Fruit fly (Drosophila melanogaster) whole organism, embryonic: ENCODE data around the gene CG3184.

Experiments
- CG1024 ChIP-seq: fragments of 200-800 bp; sonication (Bioruptor generic); IDR thresholded peaks from 2 replicates; pipeline ENCODE4 v1.3.6; 2022; ENCODE audit warnings: missing biosample characterization, missing genetic modification characterization
- CG11085 ChIP-seq: fragments of 200-800 bp; sonication (Bioruptor generic); IDR thresholded peaks from 2 replicates; pipeline ENCODE4 v1.3.6; 2022; ENCODE audit warnings: missing biosample characterization, missing genetic modification characterization
- CG12659 ChIP-seq: fragments of 200-800 bp; sonication (Bioruptor generic); optimal IDR thresholded peaks from 3 replicates; lab custom pipeline; 2017; ENCODE audit warnings: mild to moderate bottlenecking, missing biosample characterization, missing genetic modification reagents, missing genetic modification characterization
- CG13123 ChIP-seq: fragments of 200-800 bp; sonication (Bioruptor generic); optimal IDR thresholded peaks from 2 replicates; lab custom pipeline; 2016; ENCODE audit warnings: missing biosample characterization, missing genetic modification characterization
- CG14014 ChIP-seq: fragments of 200-800 bp; sonication (Bioruptor generic); IDR thresholded peaks from 2 replicates; pipeline ENCODE4 v1.3.6; 2022; ENCODE audit warnings: missing biosample characterization, missing genetic modification characterization
- CG16815 ChIP-seq: fragments of 200-800 bp; sonication (Bioruptor generic); optimal IDR thresholded peaks from 3 replicates; lab custom pipeline; 2017; ENCODE audit warnings: missing biosample characterization, mild to moderate bottlenecking, missing genetic modification characterization
- CG32532 ChIP-seq: fragments of 200-800 bp; sonication (Bioruptor generic); IDR thresholded peaks from 2 replicates; pipeline ENCODE4 v1.3.6; 2022; ENCODE audit warnings: missing biosample characterization, missing genetic modification characterization
- CG32772 ChIP-seq: fragments of 200-800 bp; sonication (Bioruptor generic); IDR thresholded peaks from 2 replicates; pipeline ENCODE4 v1.3.6; 2022; ENCODE audit warnings: missing biosample characterization, missing genetic modification characterization
- CG3281 ChIP-seq: fragments of 200-800 bp; sonication (Bioruptor generic); optimal IDR thresholded peaks from 3 replicates; lab custom pipeline; 2017; ENCODE audit warnings: missing biosample characterization, mild to moderate bottlenecking, missing genetic modification characterization
- CG4617 ChIP-seq: fragments of 200-800 bp; sonication (Bioruptor generic); optimal IDR thresholded peaks from 3 replicates; lab custom pipeline; 2016; ENCODE audit warnings: missing biosample characterization, missing genetic modification characterization, borderline replicate concordance
- CG6272 ChIP-seq: fragments of 200-800 bp; sonication (Bioruptor generic); IDR thresholded peaks from 2 replicates; pipeline ENCODE4 v1.3.6; 2022; ENCODE audit warnings: missing biosample characterization, missing genetic modification characterization
- CG6683 ChIP-seq: fragments of 200-800 bp; sonication (Bioruptor generic); optimal IDR thresholded peaks from 2 replicates; lab custom pipeline; 2017; ENCODE audit warnings: missing biosample characterization, mild to moderate bottlenecking, missing genetic modification characterization, missing genetic modification reagents
- CG6791 ChIP-seq: fragments of 200-800 bp; sonication (Bioruptor generic); IDR thresholded peaks from 3 replicates; pipeline ENCODE4 v1.3.6; 2022; ENCODE audit warnings: missing biosample characterization, missing genetic modification characterization; ENCODE audit not compliant: partially characterized antibody
- CG7271 ChIP-seq: fragments of 200-800 bp; sonication (Bioruptor generic); optimal IDR thresholded peaks from 2 replicates; lab custom pipeline; 2018; ENCODE audit warnings: missing biosample characterization, mild to moderate bottlenecking, missing genetic modification characterization, moderate library complexity
- CG7372 ChIP-seq: fragments of 200-800 bp; sonication (Bioruptor generic); IDR thresholded peaks from 2 replicates; pipeline ENCODE4 v1.3.6; 2022; ENCODE audit warnings: missing biosample characterization, missing genetic modification characterization
- CG8290 ChIP-seq, 3 experiments: fragments of 200-800 bp; sonication (Bioruptor generic); optimal IDR thresholded peaks; 2 replicates each; lab custom pipeline; 2016 to 2019; ENCODE audit warnings: missing biosample characterization in 3 of 3, missing genetic modification characterization in 3 of 3, mild to moderate bottlenecking in 2 of 3, moderate library complexity in 1 of 3
- CG8944 ChIP-seq: fragments of 200-800 bp; sonication (Bioruptor generic); optimal IDR thresholded peaks from 3 replicates; lab custom pipeline; 2016; ENCODE audit warnings: missing biosample characterization, missing genetic modification characterization
- CG9797 ChIP-seq: fragments of 200-800 bp; sonication (Bioruptor generic); optimal IDR thresholded peaks from 3 replicates; lab custom pipeline; 2018; ENCODE audit warnings: missing biosample characterization, mild to moderate bottlenecking, missing genetic modification characterization
- Dfd ChIP-seq, 2 experiments: fragments of >200 bp; optimal IDR thresholded peaks; 2 replicates each; lab custom pipeline; 2017; ENCODE audit warnings: missing biosample characterization in 2 of 2, missing genetic modification characterization in 2 of 2
- E2f2 ChIP-seq: fragments of 200-800 bp; sonication (Bioruptor generic); IDR thresholded peaks from 2 replicates; pipeline ENCODE4 v1.3.6; 2022; ENCODE audit warnings: missing biosample characterization, missing genetic modification characterization
- H15 ChIP-seq: fragments of 200-800 bp; sonication (Bioruptor generic); IDR thresholded peaks from 3 replicates; pipeline ENCODE4 v1.3.6; 2022; ENCODE audit warnings: missing biosample characterization, missing genetic modification characterization
- H2.0 ChIP-seq: fragments of 200-800 bp; sonication (Bioruptor generic); IDR thresholded peaks from 2 replicates; pipeline ENCODE4 v1.3.6; 2022; ENCODE audit warnings: missing biosample characterization, missing genetic modification characterization
- Hand ChIP-seq: fragments of 200-800 bp; sonication (Bioruptor generic); optimal IDR thresholded peaks from 2 replicates; lab custom pipeline; 2017; ENCODE audit warnings: mild to moderate bottlenecking, missing biosample characterization, missing genetic modification reagents, missing genetic modification characterization
- HmgZ ChIP-seq: fragments of 200-800 bp; sonication (Bioruptor generic); optimal IDR thresholded peaks from 2 replicates; lab custom pipeline; 2018; ENCODE audit warnings: missing biosample characterization, mild to moderate bottlenecking, missing genetic modification characterization
- Med ChIP-seq: fragments of 200-800 bp; sonication (Bioruptor generic); peaks from one replicate; lab custom pipeline; 2016; ENCODE audit warnings: missing biosample characterization, missing genetic modification characterization, mild to moderate bottlenecking, inconsistent platforms, moderate library complexity
- Rx ChIP-seq: fragments of 200-800 bp; sonication (Bioruptor generic); IDR thresholded peaks from 2 replicates; pipeline ENCODE4 v1.3.6; 2022; ENCODE audit warnings: missing biosample characterization, missing genetic modification characterization
- TFAM ChIP-seq: fragments of 200-800 bp; sonication (Bioruptor generic); optimal IDR thresholded peaks from 2 replicates; lab custom pipeline; 2017; ENCODE audit warnings: missing biosample characterization, missing genetic modification characterization, inconsistent platforms
- ara ChIP-seq: fragments of 200-800 bp; sonication (Bioruptor generic); IDR thresholded peaks from 2 replicates; pipeline ENCODE4 v1.3.6; 2022; ENCODE audit warnings: missing biosample characterization, missing genetic modification characterization
- ase ChIP-seq: fragments of 200-800 bp; sonication (Bioruptor generic); IDR thresholded peaks from 3 replicates; pipeline ENCODE4 v1.3.6; 2022; ENCODE audit warnings: missing biosample characterization, missing genetic modification characterization
- bcd ChIP-seq: fragments of 200-800 bp; sonication (Bioruptor generic); optimal IDR thresholded peaks from 2 replicates; lab custom pipeline; 2017; ENCODE audit warnings: missing biosample characterization, mild to moderate bottlenecking, missing genetic modification characterization
- chif ChIP-seq, 2 experiments: fragments of 200-800 bp; sonication (Bioruptor generic); optimal IDR thresholded peaks; 3 replicates each; lab custom pipeline; 2016; ENCODE audit warnings: missing biosample characterization in 2 of 2, missing genetic modification characterization in 2 of 2
- crc ChIP-seq: fragments of 200-800 bp; sonication (Bioruptor generic); optimal IDR thresholded peaks from 2 replicates; lab custom pipeline; 2016; ENCODE audit warnings: missing biosample characterization, missing genetic modification characterization
- gsb-n ChIP-seq: fragments of 200-800 bp; sonication (Bioruptor generic); optimal IDR thresholded peaks from 3 replicates; lab custom pipeline; 2018; ENCODE audit warnings: missing biosample characterization, mild to moderate bottlenecking, missing genetic modification characterization
- gt ChIP-seq: fragments of 200-800 bp; sonication (Bioruptor generic); IDR thresholded peaks from 2 replicates; pipeline ENCODE4 v1.3.6; 2022; ENCODE audit warnings: missing biosample characterization, missing genetic modification characterization
- hb ChIP-seq: fragments of 200-800 bp; sonication (Bioruptor generic); IDR thresholded peaks from 3 replicates; pipeline ENCODE4 v1.3.6; 2022; ENCODE audit warnings: missing biosample characterization, missing genetic modification characterization; ENCODE audit not compliant: partially characterized antibody
- hbn ChIP-seq: fragments of 200-800 bp; sonication (Bioruptor generic); IDR thresholded peaks from 2 replicates; pipeline ENCODE4 v1.3.6; 2022; ENCODE audit warnings: missing biosample characterization, missing genetic modification characterization; ENCODE audit not compliant: partially characterized antibody
- hkb ChIP-seq, 2 experiments: fragments of 200-800 bp in 1 of 2; fragments of >200 bp in 1 of 2; sonication (Bioruptor generic) in 1 of 2; IDR thresholded peaks in 1 of 2; optimal IDR thresholded peaks in 1 of 2; 2 replicates each; pipeline versions ENCODE4 v1.3.6 to Lab custom; 2017 to 2022; ENCODE audit warnings: missing biosample characterization in 1 of 2, missing genetic modification characterization in 1 of 2
- ken ChIP-seq: fragments of 200-800 bp; sonication (Bioruptor generic); IDR thresholded peaks from 3 replicates; pipeline ENCODE4 v1.3.6; 2022; ENCODE audit warnings: missing biosample characterization, missing genetic modification characterization
- klu ChIP-seq: fragments of 200-800 bp; sonication (Bioruptor generic); IDR thresholded peaks from 2 replicates; pipeline ENCODE4 v1.3.6; 2022; ENCODE audit warnings: missing biosample characterization, missing genetic modification characterization
- lola ChIP-seq, 3 experiments: fragments of >200 bp in 2 of 3; fragments of 200-800 bp in 1 of 3; sonication (Bioruptor generic) in 1 of 3; optimal IDR thresholded peaks; 2 replicates each; lab custom pipeline; 2017 to 2019; ENCODE audit warnings: missing biosample characterization in 3 of 3, missing genetic modification characterization in 3 of 3, mild to moderate bottlenecking in 1 of 3, moderate library complexity in 1 of 3
- mam ChIP-seq: fragments of 200-800 bp; sonication (Bioruptor generic); optimal IDR thresholded peaks from 3 replicates; lab custom pipeline; 2016; ENCODE audit warnings: missing biosample characterization, missing genetic modification characterization
- odd ChIP-seq: fragments of 200-800 bp; sonication (Bioruptor generic); optimal IDR thresholded peaks from 2 replicates; lab custom pipeline; 2017; ENCODE audit warnings: missing biosample characterization, mild to moderate bottlenecking, missing genetic modification characterization
- peb ChIP-seq: fragments of 200-800 bp; sonication (Bioruptor generic); IDR thresholded peaks from 2 replicates; pipeline ENCODE4 v1.3.6; 2022; ENCODE audit warnings: missing biosample characterization, missing genetic modification characterization
- pfk ChIP-seq: fragments of 200-800 bp; sonication (Bioruptor generic); optimal IDR thresholded peaks from 2 replicates; lab custom pipeline; 2018; ENCODE audit warnings: missing biosample characterization, mild to moderate bottlenecking, missing genetic modification characterization, moderate library complexity
- pita ChIP-seq: fragments of 200-800 bp; sonication (Bioruptor generic); optimal IDR thresholded peaks from 2 replicates; lab custom pipeline; 2017; ENCODE audit warnings: missing biosample characterization, mild to moderate bottlenecking, missing genetic modification characterization
- sna ChIP-seq: fragments of 200-800 bp; sonication (Bioruptor generic); IDR thresholded peaks from 2 replicates; pipeline ENCODE4 v1.3.6; 2022; ENCODE audit warnings: missing biosample characterization, missing genetic modification characterization; ENCODE audit not compliant: partially characterized antibody
- toy ChIP-seq: fragments of 200-800 bp; sonication (Bioruptor generic); IDR thresholded peaks from 2 replicates; pipeline ENCODE4 v1.3.6; 2022; ENCODE audit warnings: missing biosample characterization, missing genetic modification characterization
- tx ChIP-seq: fragments of 200-800 bp; sonication (Bioruptor generic); optimal IDR thresholded peaks from 2 replicates; lab custom pipeline; 2016; ENCODE audit warnings: missing biosample characterization, missing genetic modification characterization
- vfl ChIP-seq: fragments of 200-800 bp; sonication (Bioruptor generic); optimal IDR thresholded peaks from 2 replicates; lab custom pipeline; 2016; ENCODE audit warnings: missing biosample characterization, missing genetic modification characterization

The CG3184 gene

DNA sequence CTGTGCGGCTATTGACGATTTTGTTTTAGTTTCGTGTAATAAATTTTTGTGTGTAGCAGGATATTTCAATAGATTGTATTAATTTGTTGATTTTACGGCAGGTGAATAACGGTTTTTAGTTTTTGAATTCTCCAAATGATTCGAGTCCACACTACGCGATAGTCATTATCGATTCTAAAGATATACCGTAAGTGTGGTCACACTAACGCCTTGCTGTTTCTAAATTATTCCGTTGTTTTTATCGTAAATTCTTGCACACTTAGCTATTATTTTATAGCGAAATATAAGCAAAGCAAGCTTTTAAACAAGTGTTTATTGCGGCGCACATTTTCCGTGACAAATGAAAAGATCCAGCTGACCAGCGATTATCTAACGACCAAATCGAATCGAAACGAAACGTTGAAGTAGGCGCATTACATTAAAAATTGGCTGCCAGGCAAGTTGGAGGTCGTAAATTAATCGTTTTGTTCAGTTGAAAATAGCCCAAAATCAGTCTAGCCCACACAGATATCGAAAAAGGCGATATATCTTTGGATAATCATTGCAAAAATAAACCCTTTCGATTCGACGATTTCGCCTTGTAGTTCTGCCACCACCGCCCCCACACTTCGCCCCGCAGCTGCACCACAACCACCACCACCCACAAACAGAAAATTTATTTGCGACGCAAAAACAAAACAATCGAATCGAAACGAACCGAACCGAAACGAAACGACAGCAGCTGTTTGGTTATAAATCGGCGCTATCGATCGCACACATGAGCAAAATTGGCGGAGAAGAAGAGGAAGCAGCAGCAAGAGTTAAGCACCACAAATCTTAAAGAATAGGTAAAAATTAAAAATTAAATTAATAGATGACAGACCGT is 4.7 kb downstream of the CG3184 start, which contains the start of gene Pink1 (continued):
- TF ChIP-seq CG8944, result no peak
- no peak for TF ChIP-seq H15 (GFP tag; lab: Robert Waterston, UW)
- TF ChIP-seq CG32532, result no peak
- no peak for TF ChIP-seq H2.0 (GFP tag; lab: Robert Waterston, UW)
- TF ChIP-seq CG7271, result no peak
- no peak for TF ChIP-seq mam (GFP tag; lab: Kevin White, UChicago)
- TF ChIP-seq lola (GFP tag; optimal IDR thresholded peaks at IDR 0.05; lab: Kevin White, UChicago), result no peak
- no peak for TF ChIP-seq chif (GFP tag; optimal IDR thresholded peaks at IDR 0.05; lab: Kevin White, UChicago)
- no peak for TF ChIP-seq toy (GFP tag; lab: Robert Waterston, UW)
- TF ChIP-seq Med (GFP tag; lab: Kevin White, UChicago), result peak; percentile 59
- no peak for TF ChIP-seq ken (GFP tag; lab: Robert Waterston, UW)
- no peak for TF ChIP-seq hkb (optimal IDR thresholded peaks at IDR 0.05; lab: Kevin White, UChicago)
- TF ChIP-seq hkb (GFP tag; IDR thresholded peaks at IDR 0.05; lab: Robert Waterston, UW), result no peak
- TF ChIP-seq Hand (GFP tag; lab: Kevin White, UChicago), result no peak
- TF ChIP-seq CG6272 (GFP tag; lab: Robert Waterston, UW), result no peak
- no peak for TF ChIP-seq gt (GFP tag; lab: Robert Waterston, UW)
- peak; percentile 45 for TF ChIP-seq CG12659 (GFP tag; lab: Kevin White, UChicago)
- TF ChIP-seq CG4617 (GFP tag; lab: Kevin White, UChicago), result peak; percentile 75
- no peak for TF ChIP-seq Dfd (GFP tag; optimal IDR thresholded peaks at IDR 0.05; lab: Kevin White, UChicago)
- peak; percentile 60; the same call in 1 of the 3 replicates for TF ChIP-seq CG6791 (GFP tag; lab: Robert Waterston, UW)
- TF ChIP-seq pfk (GFP tag; lab: Kevin White, UChicago), result peak; percentile 96
- no peak for TF ChIP-seq ase (GFP tag; lab: Robert Waterston, UW)
- TF ChIP-seq TFAM, result no peak
- TF ChIP-seq bcd, result no peak
- TF ChIP-seq CG1024 (GFP tag; lab: Robert Waterston, UW), result no peak
- TF ChIP-seq sna (GFP tag; lab: Robert Waterston, UW), result 0 out of 2 replicates have a peak, but pooled peaks have one; percentile 34
- no peak for TF ChIP-seq hb (GFP tag; lab: Robert Waterston, UW)
- no peak for TF ChIP-seq CG3281 (GFP tag; lab: Kevin White, UChicago)
- no peak for TF ChIP-seq CG32772 (GFP tag; lab: Robert Waterston, UW)
- no peak for TF ChIP-seq gsb-n (tag; lab: Kevin White, UChicago)
- no peak for TF ChIP-seq CG7372 (GFP tag; lab: Robert Waterston, UW)
- no peak for TF ChIP-seq ara (GFP tag; lab: Robert Waterston, UW)
- TF ChIP-seq odd (GFP tag; lab: Kevin White, UChicago), result no peak
- no peak for TF ChIP-seq CG14014
- TF ChIP-seq CG13123 (GFP tag; lab: Kevin White, UChicago), result no peak
- TF ChIP-seq klu (GFP tag; lab: Robert Waterston, UW), result no peak
- no peak for TF ChIP-seq E2f2
- TF ChIP-seq CG8290 (GFP tag; optimal IDR thresholded peaks at IDR 0.05; lab: Kevin White, UChicago), result no peak
- TF ChIP-seq CG8290 (tag; optimal IDR thresholded peaks at IDR 0.05; lab: Kevin White, UChicago), result no peak
- no peak for TF ChIP-seq CG6683 (GFP tag; lab: Kevin White, UChicago)
- TF ChIP-seq Rx (GFP tag; lab: Robert Waterston, UW), result no peak
- peak; percentile 42 for TF ChIP-seq CG9797 (GFP tag; lab: Kevin White, UChicago)
- TF ChIP-seq CG11085, result no peak
- TF ChIP-seq hbn (GFP tag; lab: Robert Waterston, UW), result no peak
- TF ChIP-seq tx (GFP tag; lab: Kevin White, UChicago), result no peak
- no peak for TF ChIP-seq CG16815
- TF ChIP-seq crc (GFP tag; lab: Kevin White, UChicago), result no peak
- no peak for TF ChIP-seq HmgZ (tag; lab: Kevin White, UChicago)
- TF ChIP-seq pita (GFP tag; lab: Kevin White, UChicago), result peak; percentile 42
- TF ChIP-seq peb (GFP tag; lab: Robert Waterston, UW), result no peak
- TF ChIP-seq vfl (GFP tag; lab: Kevin White, UChicago), result no peak
